Fruit fly (Drosophila melanogaster): ENCODE measurements around the gene HDAC11.

Gene HDAC11

DNA sequence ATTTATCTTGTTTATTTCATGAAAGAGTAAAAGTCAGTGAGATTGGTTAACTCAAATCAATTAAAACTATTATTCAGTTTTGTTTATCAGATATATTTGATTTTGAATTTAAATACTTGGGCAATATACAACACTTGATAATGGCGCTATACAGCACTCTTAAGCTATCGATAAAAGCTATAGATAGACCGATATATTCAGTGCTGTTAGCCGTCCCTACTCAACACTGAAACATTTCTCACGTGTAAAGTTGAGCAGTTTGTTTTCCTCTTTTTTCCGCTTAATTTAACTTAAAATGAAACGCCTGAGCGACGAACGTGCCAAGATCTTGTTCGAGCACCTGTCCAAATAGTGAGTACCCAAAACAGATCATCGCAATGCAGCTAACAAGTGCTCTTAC lies 5.6 kb downstream of the HDAC11 start, which contains the start of gene CG7006 (continued):
- TF ChIP-seq Poxn (GFP tag; IDR thresholded peaks at IDR 0.05) (no peak), CG15479 (GFP tag; optimal IDR thresholded peaks at IDR 0.05) (no peak), seq (GFP tag; IDR thresholded peaks at IDR 0.05) (no peak), gcm2 (GFP tag; optimal IDR thresholded peaks at IDR 0.05) (peak; percentile 22), E2f2 (GFP tag; IDR thresholded peaks at IDR 0.05) (peak; percentile 96), CG8944 (GFP tag; optimal IDR thresholded peaks at IDR 0.05) (peak; percentile 82), az2 (GFP tag; optimal IDR thresholded peaks at IDR 0.05) (peak; percentile 45), hb (GFP tag; IDR thresholded peaks at IDR 0.05; ENCODE audit: partially characterized antibody) (peak; percentile 43; the same call in 1 of the 3 replicates), amos (GFP tag; IDR thresholded peaks at IDR 0.05; ENCODE audit: partially characterized antibody) (peak; percentile 85), Doc3 (GFP tag; IDR thresholded peaks at IDR 0.05; ENCODE audit: partially characterized antibody) (peak; percentile 47; the same call in 1 of the 3 replicates), usp (GFP tag; optimal IDR thresholded peaks at IDR 0.05) (no peak), org-1 (GFP tag; optimal IDR thresholded peaks at IDR 0.05) (no peak), mirr (GFP tag; optimal IDR thresholded peaks at IDR 0.05) (peak; percentile 32), CG7372 (GFP tag; IDR thresholded peaks at IDR 0.05) (peak; percentile 49; the same call in 1 of the 2 replicates), hkb (optimal IDR thresholded peaks at IDR 0.05) (no peak), hkb (GFP tag; IDR thresholded peaks at IDR 0.05) (peak; percentile 43; the same call in 1 of the 2 replicates), CG33213 (GFP tag; optimal IDR thresholded peaks at IDR 0.05) (peak; percentile 77), unpg (GFP tag; optimal IDR thresholded peaks at IDR 0.05) (no peak), Hey (tag; optimal IDR thresholded peaks at IDR 0.05) (no peak), pzg (GFP tag; optimal IDR thresholded peaks at IDR 0.05) (peak; percentile 94), CG13287 (GFP tag; IDR thresholded peaks at IDR 0.05; ENCODE audit: partially characterized antibody) (peak; percentile 85), pum (GFP tag; optimal IDR thresholded peaks at IDR 0.05) (peak; percentile 58), Rx (GFP tag; IDR thresholded peaks at IDR 0.05) (peak; percentile 32; the same call in 1 of the 2 replicates), Asciz (GFP tag; optimal IDR thresholded peaks at IDR 0.05) (no peak), Mes4 (GFP tag; optimal IDR thresholded peaks at IDR 0.05) (peak; percentile 35), CG3838 (GFP tag; optimal IDR thresholded peaks at IDR 0.05) (no peak), cad (GFP tag; optimal IDR thresholded peaks at IDR 0.05) (no peak), Ssrp (tag; optimal IDR thresholded peaks at IDR 0.05) (no peak), CG14050 (GFP tag; IDR thresholded peaks at IDR 0.05) (peak; percentile 41; the same call in 2 of the 3 replicates), Dfd (GFP tag; optimal IDR thresholded peaks at IDR 0.05) (no peak), fd64A (GFP tag; optimal IDR thresholded peaks at IDR 0.05) (no peak), CG10147 (GFP tag; optimal IDR thresholded peaks at IDR 0.05) (no peak), peb (GFP tag; IDR thresholded peaks at IDR 0.05) (peak; percentile 11; the same call in 1 of the 2 replicates), Neu2 (GFP tag; optimal IDR thresholded peaks at IDR 0.05; ENCODE audit: borderline replicate concordance) (no peak), Lpt (GFP tag; optimal IDR thresholded peaks at IDR 0.05) (no peak), fd96Cb (tag; optimal IDR thresholded peaks at IDR 0.05) (peak; percentile 12), gem (tag; optimal IDR thresholded peaks at IDR 0.05) (no peak), CG2202 (tag; optimal IDR thresholded peaks at IDR 0.05) (no peak), CG8290 (GFP tag; optimal IDR thresholded peaks at IDR 0.05) (peak; percentile 70), CG8290 (tag; optimal IDR thresholded peaks at IDR 0.05) (no peak), Atf3 (GFP tag; optimal IDR thresholded peaks at IDR 0.05) (peak; percentile 48), yki (optimal IDR thresholded peaks at IDR 0.05) (no peak), Dbx (GFP tag; IDR thresholded peaks at IDR 0.05) (peak; percentile 90), CG4820 (GFP tag; optimal IDR thresholded peaks at IDR 0.05) (peak; percentile 54), Fer3 (tag; optimal IDR thresholded peaks at IDR 0.05) (peak; percentile 68), lab (GFP tag; optimal IDR thresholded peaks at IDR 0.05) (no peak), tll (GFP tag; optimal IDR thresholded peaks at IDR 0.05) (no peak), CG9437 (GFP tag; optimal IDR thresholded peaks at IDR 0.05) (peak; percentile 26), dati (GFP tag; IDR thresholded peaks at IDR 0.05) (no peak), sc (optimal IDR thresholded peaks at IDR 0.05) (no peak), sc (GFP tag; optimal IDR thresholded peaks at IDR 0.05) (no peak), CG17328 (GFP tag; IDR thresholded peaks at IDR 0.05) (peak; percentile 14; the same call in 1 of the 2 replicates)
